Fruit fly (Drosophila melanogaster) whole organism, embryonic: ENCODE results near the gene Syx8.
A peak's percentile ranks its signal among the peaks of the same experiment; 100 is the strongest.

Experiments
- Abd-B ChIP-seq: fragments of 200-800 bp; sonication (Bioruptor generic); optimal IDR thresholded peaks from 2 replicates; lab custom pipeline; 2018; ENCODE audit warnings: missing biosample characterization, mild to moderate bottlenecking, missing genetic modification characterization, moderate library complexity
- Aef1 ChIP-seq: fragments of 200-800 bp; sonication (Bioruptor generic); IDR thresholded peaks from 3 replicates; pipeline ENCODE4 v1.3.6; 2022; ENCODE audit warnings: missing biosample characterization, missing genetic modification characterization
- CG10274 ChIP-seq: fragments of 200-800 bp; sonication (Bioruptor generic); optimal IDR thresholded peaks from 3 replicates; lab custom pipeline; 2017; ENCODE audit warnings: missing biosample characterization, mild to moderate bottlenecking, missing genetic modification characterization
- CG11695 ChIP-seq: fragments of 200-800 bp; sonication (Bioruptor generic); IDR thresholded peaks from 3 replicates; pipeline ENCODE4 v1.3.6; 2022; ENCODE audit warnings: missing biosample characterization, missing genetic modification characterization
- CG12391 ChIP-seq: fragments of 200-800 bp; sonication (Bioruptor generic); optimal IDR thresholded peaks from 3 replicates; lab custom pipeline; 2018; ENCODE audit warnings: missing biosample characterization, mild to moderate bottlenecking, missing genetic modification characterization, moderate library complexity
- CG12659 ChIP-seq: fragments of 200-800 bp; sonication (Bioruptor generic); optimal IDR thresholded peaks from 3 replicates; lab custom pipeline; 2017; ENCODE audit warnings: mild to moderate bottlenecking, missing biosample characterization, missing genetic modification reagents, missing genetic modification characterization
- CG13296 ChIP-seq: fragments of 200-800 bp; sonication (Bioruptor generic); optimal IDR thresholded peaks from 3 replicates; lab custom pipeline; 2018; ENCODE audit warnings: missing biosample characterization, mild to moderate bottlenecking, missing genetic modification characterization
- CG13624 ChIP-seq: fragments of 200-800 bp; sonication (Bioruptor generic); optimal IDR thresholded peaks from 2 replicates; lab custom pipeline; 2016; ENCODE audit warnings: missing biosample characterization, missing genetic modification characterization
- CG13894 ChIP-seq: fragments of 200-800 bp; sonication (Bioruptor generic); optimal IDR thresholded peaks from 3 replicates; lab custom pipeline; 2018; ENCODE audit warnings: missing biosample characterization, mild to moderate bottlenecking, missing genetic modification characterization, moderate library complexity
- CG14050 ChIP-seq: fragments of 200-800 bp; sonication (Bioruptor generic); IDR thresholded peaks from 3 replicates; pipeline ENCODE4 v1.3.6; 2022; ENCODE audit warnings: missing biosample characterization, missing genetic modification characterization
- CG14667 ChIP-seq: fragments of 200-800 bp; sonication (Bioruptor generic); IDR thresholded peaks from 2 replicates; pipeline ENCODE4 v1.3.6; 2022; ENCODE audit warnings: missing biosample characterization, missing genetic modification characterization
- CG18262 ChIP-seq: fragments of 200-800 bp; optimal IDR thresholded peaks from 3 replicates; lab custom pipeline; 2019; ENCODE audit warnings: missing biosample characterization, mild to moderate bottlenecking, missing genetic modification characterization, moderate library complexity
- CG18476 ChIP-seq: fragments of 200-800 bp; sonication (Bioruptor generic); optimal IDR thresholded peaks from 2 replicates; lab custom pipeline; 2016; ENCODE audit warnings: missing biosample characterization, mild to moderate bottlenecking, missing genetic modification characterization
- CG18764 ChIP-seq: fragments of 200-800 bp; sonication (Bioruptor generic); optimal IDR thresholded peaks from 3 replicates; lab custom pipeline; 2016; ENCODE audit warnings: missing biosample characterization, missing genetic modification characterization
- CG32532 ChIP-seq: fragments of 200-800 bp; sonication (Bioruptor generic); IDR thresholded peaks from 2 replicates; pipeline ENCODE4 v1.3.6; 2022; ENCODE audit warnings: missing biosample characterization, missing genetic modification characterization
- CG33213 ChIP-seq: fragments of 200-800 bp; sonication (Bioruptor generic); optimal IDR thresholded peaks from 3 replicates; lab custom pipeline; 2016; ENCODE audit warnings: missing biosample characterization, missing genetic modification characterization
- CG4820 ChIP-seq: fragments of 200-800 bp; sonication (Bioruptor generic); optimal IDR thresholded peaks from 3 replicates; lab custom pipeline; 2016; ENCODE audit warnings: missing biosample characterization, missing genetic modification characterization
- CG6689 ChIP-seq: fragments of 200-800 bp; sonication (Bioruptor generic); IDR thresholded peaks from 2 replicates; pipeline ENCODE4 v1.3.6; 2022; ENCODE audit warnings: missing biosample characterization, missing genetic modification characterization
- CG6854 ChIP-seq: fragments of 200-800 bp; sonication (Bioruptor generic); optimal IDR thresholded peaks from 3 replicates; lab custom pipeline; 2017; ENCODE audit warnings: missing biosample characterization, mild to moderate bottlenecking, missing genetic modification characterization
- CG7786 ChIP-seq: fragments of 200-800 bp; sonication (Bioruptor generic); optimal IDR thresholded peaks from 2 replicates; lab custom pipeline; 2016; ENCODE audit warnings: missing biosample characterization, missing genetic modification characterization
- CG7963 ChIP-seq: fragments of 200-800 bp; sonication (Bioruptor generic); IDR thresholded peaks from 3 replicates; pipeline ENCODE4 v1.3.6; 2022; ENCODE audit warnings: missing biosample characterization, missing genetic modification characterization; ENCODE audit not compliant: partially characterized antibody
- CG8388 ChIP-seq: fragments of 200-800 bp; sonication (Bioruptor generic); optimal IDR thresholded peaks from 2 replicates; lab custom pipeline; 2019; ENCODE audit warnings: missing biosample characterization, mild to moderate bottlenecking, missing genetic modification characterization, moderate library complexity
- CG8924 ChIP-seq: fragments of 200-800 bp; optimal IDR thresholded peaks from 3 replicates; lab custom pipeline; 2019; ENCODE audit warnings: missing biosample characterization, mild to moderate bottlenecking, missing genetic modification characterization, moderate library complexity
- CG9215 ChIP-seq: fragments of 200-800 bp; sonication (Bioruptor generic); IDR thresholded peaks from 2 replicates; pipeline ENCODE4 v1.3.6; 2022; ENCODE audit warnings: missing biosample characterization, missing genetic modification characterization
- CG9817 ChIP-seq: fragments of 200-800 bp; sonication (Bioruptor generic); optimal IDR thresholded peaks from 2 replicates; lab custom pipeline; 2018; ENCODE audit warnings: missing biosample characterization, mild to moderate bottlenecking, missing genetic modification characterization, moderate library complexity
- Dbx ChIP-seq: fragments of 200-800 bp; sonication (Bioruptor generic); IDR thresholded peaks from 3 replicates; pipeline ENCODE4 v1.3.6; 2022; ENCODE audit warnings: missing biosample characterization, missing genetic modification characterization
- Ets65A ChIP-seq: fragments of 200-800 bp; sonication (Bioruptor generic); peaks from one replicate; lab custom pipeline; 2016; ENCODE audit warnings: missing biosample characterization, missing genetic modification characterization
- Nf-YA ChIP-seq: fragments of 200-800 bp; sonication (Bioruptor generic); IDR thresholded peaks from 2 replicates; pipeline ENCODE4 v1.3.6; 2022; ENCODE audit warnings: missing biosample characterization, missing genetic modification characterization
- Scr ChIP-seq: fragments of 200-800 bp; sonication (Bioruptor generic); IDR thresholded peaks from 2 replicates; pipeline ENCODE4 v1.3.6; 2022; ENCODE audit warnings: missing biosample characterization, missing genetic modification characterization; ENCODE audit not compliant: partially characterized antibody
- Xbp1 ChIP-seq: fragments of 200-800 bp; sonication (Bioruptor generic); optimal IDR thresholded peaks from 3 replicates; lab custom pipeline; 2016; ENCODE audit warnings: missing biosample characterization, mild to moderate bottlenecking, missing genetic modification characterization
- ab ChIP-seq: fragments of 200-800 bp; sonication (Bioruptor generic); optimal IDR thresholded peaks from 2 replicates; lab custom pipeline; 2016; ENCODE audit warnings: missing biosample characterization, missing genetic modification characterization
- grau ChIP-seq: fragments of 200-800 bp; optimal IDR thresholded peaks from 3 replicates; lab custom pipeline; 2019; ENCODE audit warnings: missing biosample characterization, mild to moderate bottlenecking, missing genetic modification characterization, moderate library complexity
- gro ChIP-seq: fragments of 200-800 bp; sonication (Bioruptor generic); optimal IDR thresholded peaks from 2 replicates; lab custom pipeline; 2016; ENCODE audit warnings: missing biosample characterization, missing genetic modification characterization
- ham ChIP-seq: fragments of 200-800 bp; sonication (Bioruptor generic); IDR thresholded peaks from 2 replicates; pipeline ENCODE4 v1.3.6; 2022; ENCODE audit warnings: missing biosample characterization, missing genetic modification characterization
- hkb ChIP-seq, 2 experiments: fragments of 200-800 bp in 1 of 2; fragments of >200 bp in 1 of 2; sonication (Bioruptor generic) in 1 of 2; IDR thresholded peaks in 1 of 2; optimal IDR thresholded peaks in 1 of 2; 2 replicates each; pipeline versions ENCODE4 v1.3.6 to Lab custom; 2017 to 2022; ENCODE audit warnings: missing biosample characterization in 1 of 2, missing genetic modification characterization in 1 of 2
- ind ChIP-seq: fragments of 200-800 bp; sonication (Bioruptor generic); optimal IDR thresholded peaks from 3 replicates; lab custom pipeline; 2016; ENCODE audit warnings: missing biosample characterization, missing genetic modification characterization
- nmo ChIP-seq: fragments of 200-800 bp; sonication (Bioruptor generic); optimal IDR thresholded peaks from 2 replicates; lab custom pipeline; 2018; ENCODE audit warnings: missing biosample characterization, mild to moderate bottlenecking, missing genetic modification characterization, moderate library complexity
- pum ChIP-seq: fragments of 200-800 bp; sonication (Bioruptor generic); optimal IDR thresholded peaks from 2 replicates; lab custom pipeline; 2016; ENCODE audit warnings: missing biosample characterization, missing genetic modification characterization
- ranshi ChIP-seq: fragments of 200-800 bp; sonication (Bioruptor generic); IDR thresholded peaks from 2 replicates; pipeline ENCODE4 v1.3.6; 2022; ENCODE audit warnings: missing biosample characterization, missing genetic modification characterization
- rib ChIP-seq: fragments of 200-800 bp; sonication (Bioruptor generic); IDR thresholded peaks from 2 replicates; pipeline ENCODE4 v1.3.6; 2022; ENCODE audit warnings: missing biosample characterization, missing genetic modification characterization
- shn ChIP-seq: fragments of 200-800 bp; sonication (Bioruptor generic); optimal IDR thresholded peaks from 3 replicates; lab custom pipeline; 2016; ENCODE audit warnings: missing biosample characterization, missing genetic modification characterization
- stwl ChIP-seq: fragments of 200-800 bp; sonication (Bioruptor generic); optimal IDR thresholded peaks from 3 replicates; lab custom pipeline; 2018; ENCODE audit warnings: missing biosample characterization, mild to moderate bottlenecking, missing genetic modification characterization, moderate library complexity
- toy ChIP-seq: fragments of 200-800 bp; sonication (Bioruptor generic); IDR thresholded peaks from 2 replicates; pipeline ENCODE4 v1.3.6; 2022; ENCODE audit warnings: missing biosample characterization, missing genetic modification characterization
- tx ChIP-seq: fragments of 200-800 bp; sonication (Bioruptor generic); optimal IDR thresholded peaks from 2 replicates; lab custom pipeline; 2016; ENCODE audit warnings: missing biosample characterization, missing genetic modification characterization
- vvl ChIP-seq: fragments of 200-800 bp; sonication (Bioruptor generic); IDR thresholded peaks from 2 replicates; pipeline ENCODE4 v1.3.6; 2022; ENCODE audit warnings: missing biosample characterization, missing genetic modification characterization
- wdn ChIP-seq: fragments of 200-800 bp; sonication (Bioruptor generic); IDR thresholded peaks from 2 replicates; pipeline ENCODE4 v1.3.6; 2022; ENCODE audit warnings: missing biosample characterization, missing genetic modification characterization

Gene Syx8

DNA sequence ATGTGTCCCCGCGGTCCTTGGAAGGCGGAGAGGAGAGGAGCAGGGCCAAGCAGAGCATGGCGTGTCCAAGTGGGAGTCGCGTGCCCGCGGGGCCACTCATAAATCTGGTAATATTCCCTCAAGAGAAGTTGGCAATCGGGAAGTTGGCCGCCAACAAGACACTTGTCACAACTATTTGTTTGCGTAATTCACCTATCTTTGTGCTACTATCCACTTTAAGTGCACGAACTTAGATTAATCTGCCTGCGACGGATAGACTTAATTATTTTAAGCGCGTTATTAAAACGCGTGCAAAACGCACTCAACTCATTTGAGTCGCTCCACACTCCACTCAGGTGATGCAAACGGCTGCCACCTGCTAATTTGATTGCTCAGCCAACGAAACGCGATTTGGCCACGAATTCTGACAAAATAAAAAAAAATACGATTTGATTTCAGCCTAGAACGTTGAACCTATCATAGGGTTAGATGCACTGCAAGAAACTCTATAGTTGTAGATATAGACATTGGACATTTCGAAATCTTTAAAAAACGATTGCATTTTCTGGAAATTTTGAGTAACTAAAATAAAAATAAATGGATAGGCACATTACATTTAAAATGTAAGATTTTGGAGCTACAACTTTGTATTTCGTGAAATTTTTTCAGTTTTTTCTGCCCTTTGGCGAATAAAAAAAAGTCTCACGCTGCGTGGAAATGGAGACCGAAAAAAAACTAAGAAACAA lies 15.7 kb downstream of the Syx8 start (continued):
- TF ChIP-seq ind (GFP tag; lab: Kevin White, UChicago) = peak; percentile 44
- peak; percentile 56; the same call in 1 of the 2 replicates for TF ChIP-seq ranshi (GFP tag; lab: Robert Waterston, UW)
- peak; percentile 33 for TF ChIP-seq CG8388 (GFP tag; lab: Kevin White, UChicago)
- peak; percentile 46; the same call in 2 of the 3 replicates for TF ChIP-seq CG14050 (GFP tag; lab: Robert Waterston, UW)
- peak; percentile 71 for TF ChIP-seq grau (tag; lab: Kevin White, UChicago)
- TF ChIP-seq CG7963 (GFP tag; lab: Robert Waterston, UW) = no peak
- TF ChIP-seq shn (GFP tag; lab: Kevin White, UChicago) = peak; percentile 29
- TF ChIP-seq CG9817 (tag; lab: Kevin White, UChicago) = peak; percentile 24
- peak; percentile 64; the same call in 1 of the 2 replicates for TF ChIP-seq CG6689
- TF ChIP-seq CG11695 (GFP tag; lab: Robert Waterston, UW) = peak; percentile 57; the same call in 2 of the 3 replicates
- 0 out of 2 replicates have a peak, but pooled peaks have one; percentile 30 for TF ChIP-seq rib (GFP tag; lab: Robert Waterston, UW)
- TF ChIP-seq Dbx = peak; percentile 74
- peak; percentile 53 for TF ChIP-seq CG12659
- peak; percentile 47; the same call in 2 of the 3 replicates for TF ChIP-seq Aef1 (GFP tag; lab: Robert Waterston, UW)
- peak; percentile 39 for TF ChIP-seq nmo (GFP tag; lab: Kevin White, UChicago)
- peak; percentile 22; the same call in 1 of the 2 replicates for TF ChIP-seq vvl
- TF ChIP-seq CG9215 (GFP tag; lab: Robert Waterston, UW) = no peak
- peak; percentile 22 for TF ChIP-seq Ets65A (GFP tag; lab: Kevin White, UChicago)
- peak; percentile 4 for TF ChIP-seq Abd-B (GFP tag; lab: Kevin White, UChicago)
- peak; percentile 30 for TF ChIP-seq CG13894 (tag; lab: Kevin White, UChicago)
- TF ChIP-seq CG18476 = peak; percentile 45
- TF ChIP-seq Xbp1 (GFP tag; lab: Kevin White, UChicago) = peak; percentile 56
- peak; percentile 26; the same call in 1 of the 2 replicates for TF ChIP-seq Nf-YA
- peak; percentile 45; the same call in 1 of the 2 replicates for TF ChIP-seq wdn
- TF ChIP-seq CG10274 = no peak
- TF ChIP-seq hkb (optimal IDR thresholded peaks at IDR 0.05; lab: Kevin White, UChicago) = no peak
- peak; percentile 53 for TF ChIP-seq hkb (GFP tag; IDR thresholded peaks at IDR 0.05; lab: Robert Waterston, UW)
- TF ChIP-seq CG8924 (tag; lab: Kevin White, UChicago) = peak; percentile 60
- peak; percentile 44 for TF ChIP-seq CG7786
- TF ChIP-seq CG18764 (GFP tag; lab: Kevin White, UChicago) = peak; percentile 28
- peak; percentile 59 for TF ChIP-seq CG18262
- TF ChIP-seq pum (GFP tag; lab: Kevin White, UChicago) = peak; percentile 36
- peak; percentile 55 for TF ChIP-seq gro (GFP tag; lab: Kevin White, UChicago)
- TF ChIP-seq CG6854 (GFP tag; lab: Kevin White, UChicago) = peak; percentile 2
- no peak for TF ChIP-seq toy
- peak; percentile 42 for TF ChIP-seq CG13296 (GFP tag; lab: Kevin White, UChicago)
- TF ChIP-seq tx (GFP tag; lab: Kevin White, UChicago) = peak; percentile 16
- peak; percentile 56 for TF ChIP-seq CG33213 (GFP tag; lab: Kevin White, UChicago)
- peak; percentile 60 for TF ChIP-seq CG12391 (tag; lab: Kevin White, UChicago)
- TF ChIP-seq ab (GFP tag; lab: Kevin White, UChicago) = no peak
- peak; percentile 11 for TF ChIP-seq CG4820 (GFP tag; lab: Kevin White, UChicago)
- TF ChIP-seq Scr (GFP tag; lab: Robert Waterston, UW) = no peak
- no peak for TF ChIP-seq ham (GFP tag; lab: Robert Waterston, UW)
- peak; percentile 83 for TF ChIP-seq CG32532 (GFP tag; lab: Robert Waterston, UW)
- TF ChIP-seq CG13624 (GFP tag; lab: Kevin White, UChicago) = peak; percentile 61
- peak; percentile 62 for TF ChIP-seq CG14667 (GFP tag; lab: Robert Waterston, UW)
- no peak for TF ChIP-seq stwl (tag; lab: Kevin White, UChicago)
